Fruit fly (Drosophila melanogaster) whole organism, embryonic: ENCODE results near the gene Gale.

ENCODE experiments used
- ATbp ChIP-seq: fragments of 200-800 bp; sonication (Bioruptor generic); optimal IDR thresholded peaks from 2 replicates; lab custom pipeline; 2017; ENCODE audit warnings: missing biosample characterization, mild to moderate bottlenecking, missing genetic modification characterization, missing genetic modification reagents
- C15 ChIP-seq: fragments of 200-800 bp; sonication (Bioruptor generic); IDR thresholded peaks from 3 replicates; pipeline ENCODE4 v1.3.6; 2022; ENCODE audit warnings: missing biosample characterization, missing genetic modification characterization
- CG11696 ChIP-seq: fragments of 200-800 bp; sonication (Bioruptor generic); IDR thresholded peaks from 2 replicates; pipeline ENCODE4 v1.3.6; 2022; ENCODE audit warnings: missing biosample characterization, missing genetic modification characterization
- CG12744 ChIP-seq: fragments of 200-800 bp; sonication (Bioruptor generic); optimal IDR thresholded peaks from 2 replicates; lab custom pipeline; 2016; ENCODE audit warnings: missing biosample characterization, missing genetic modification characterization
- CG13296 ChIP-seq: fragments of 200-800 bp; sonication (Bioruptor generic); optimal IDR thresholded peaks from 3 replicates; lab custom pipeline; 2018; ENCODE audit warnings: missing biosample characterization, mild to moderate bottlenecking, missing genetic modification characterization
- CG14014 ChIP-seq: fragments of 200-800 bp; sonication (Bioruptor generic); IDR thresholded peaks from 2 replicates; pipeline ENCODE4 v1.3.6; 2022; ENCODE audit warnings: missing biosample characterization, missing genetic modification characterization
- CG14667 ChIP-seq: fragments of 200-800 bp; sonication (Bioruptor generic); IDR thresholded peaks from 2 replicates; pipeline ENCODE4 v1.3.6; 2022; ENCODE audit warnings: missing biosample characterization, missing genetic modification characterization
- CG17568 ChIP-seq: fragments of 200-800 bp; sonication (Bioruptor generic); optimal IDR thresholded peaks from 2 replicates; lab custom pipeline; 2018; ENCODE audit warnings: missing biosample characterization, mild to moderate bottlenecking, missing genetic modification characterization, moderate library complexity
- CG2712 ChIP-seq: fragments of 200-800 bp; optimal IDR thresholded peaks from 3 replicates; lab custom pipeline; 2019; ENCODE audit warnings: missing biosample characterization, mild to moderate bottlenecking, missing genetic modification characterization, moderate library complexity
- CG43689 ChIP-seq: fragments of 200-800 bp; sonication (Bioruptor generic); IDR thresholded peaks from 2 replicates; pipeline ENCODE4 v1.3.6; 2022; ENCODE audit warnings: missing biosample characterization, missing genetic modification characterization
- CG6689 ChIP-seq: fragments of 200-800 bp; sonication (Bioruptor generic); IDR thresholded peaks from 2 replicates; pipeline ENCODE4 v1.3.6; 2022; ENCODE audit warnings: missing biosample characterization, missing genetic modification characterization
- CG7987 ChIP-seq: fragments of 200-800 bp; sonication (Bioruptor generic); optimal IDR thresholded peaks from 2 replicates; lab custom pipeline; 2018; ENCODE audit warnings: missing biosample characterization, mild to moderate bottlenecking, missing genetic modification characterization, moderate library complexity
- CG8359 ChIP-seq: fragments of 200-800 bp; sonication (Bioruptor generic); optimal IDR thresholded peaks from 2 replicates; lab custom pipeline; 2017; ENCODE audit warnings: missing biosample characterization, mild to moderate bottlenecking, missing genetic modification characterization, borderline replicate concordance
- CG9932 ChIP-seq: fragments of 200-800 bp; sonication (Bioruptor generic); IDR thresholded peaks from 2 replicates; pipeline ENCODE4 v1.3.6; 2022; ENCODE audit warnings: missing biosample characterization, missing genetic modification characterization
- CHES-1-like ChIP-seq: fragments of 200-800 bp; sonication (Bioruptor generic); optimal IDR thresholded peaks from 2 replicates; lab custom pipeline; 2016; ENCODE audit warnings: missing biosample characterization, missing genetic modification characterization
- CoRest ChIP-seq: fragments of 200-800 bp; sonication (Bioruptor generic); optimal IDR thresholded peaks from 3 replicates; lab custom pipeline; 2018; ENCODE audit warnings: missing biosample characterization, mild to moderate bottlenecking, missing genetic modification characterization, moderate library complexity
- CrebB ChIP-seq: fragments of 200-800 bp; sonication (Bioruptor generic); optimal IDR thresholded peaks from 3 replicates; lab custom pipeline; 2018; ENCODE audit warnings: missing biosample characterization, mild to moderate bottlenecking, missing genetic modification characterization
- D19B ChIP-seq: fragments of 200-800 bp; sonication (Bioruptor generic); optimal IDR thresholded peaks from 2 replicates; lab custom pipeline; 2017; ENCODE audit warnings: missing biosample characterization, mild to moderate bottlenecking, missing genetic modification characterization
- Doc3 ChIP-seq: fragments of 200-800 bp; sonication (Bioruptor generic); IDR thresholded peaks from 3 replicates; pipeline ENCODE4 v1.3.6; 2022; ENCODE audit warnings: missing biosample characterization, missing genetic modification characterization; ENCODE audit not compliant: partially characterized antibody
- Eip74EF ChIP-seq, 2 experiments: fragments of 200-800 bp in 1 of 2; fragments of >200 bp in 1 of 2; sonication (Bioruptor generic) in 1 of 2; optimal IDR thresholded peaks; 2 replicates each; lab custom pipeline; 2017 to 2019; ENCODE audit warnings: missing biosample characterization in 2 of 2, missing genetic modification characterization in 2 of 2, mild to moderate bottlenecking in 1 of 2, moderate library complexity in 1 of 2
- Gug ChIP-seq: fragments of 200-800 bp; sonication (Bioruptor generic); IDR thresholded peaks from 4 replicates; pipeline ENCODE4 v1.3.6; 2022; ENCODE audit warnings: missing biosample characterization, missing genetic modification characterization
- HLHmδ ChIP-seq: fragments of 200-800 bp; sonication (Bioruptor generic); optimal IDR thresholded peaks from 2 replicates; lab custom pipeline; 2018; ENCODE audit warnings: missing biosample characterization, mild to moderate bottlenecking, missing genetic modification characterization, moderate library complexity
- Med ChIP-seq: fragments of 200-800 bp; sonication (Bioruptor generic); peaks from one replicate; lab custom pipeline; 2016; ENCODE audit warnings: missing biosample characterization, missing genetic modification characterization, mild to moderate bottlenecking, inconsistent platforms, moderate library complexity
- Mes4 ChIP-seq: fragments of 200-800 bp; sonication (Bioruptor generic); optimal IDR thresholded peaks from 2 replicates; lab custom pipeline; 2016; ENCODE audit warnings: missing biosample characterization, missing genetic modification characterization
- NC2α ChIP-seq: fragments of 200-800 bp; sonication (Bioruptor generic); optimal IDR thresholded peaks from 2 replicates; lab custom pipeline; 2016; ENCODE audit warnings: missing biosample characterization, missing genetic modification characterization
- Nf-YB ChIP-seq: fragments of 200-800 bp; sonication (Bioruptor generic); optimal IDR thresholded peaks from 3 replicates; lab custom pipeline; 2019; ENCODE audit warnings: missing biosample characterization, mild to moderate bottlenecking, missing genetic modification characterization, moderate library complexity
- Rfx ChIP-seq: fragments of 200-800 bp; sonication (Bioruptor generic); IDR thresholded peaks from 2 replicates; pipeline ENCODE4 v1.3.6; 2022; ENCODE audit warnings: missing biosample characterization, missing genetic modification characterization
- Sox102F ChIP-seq: fragments of 200-800 bp; sonication (Bioruptor generic); optimal IDR thresholded peaks from 2 replicates; lab custom pipeline; 2018; ENCODE audit warnings: missing biosample characterization, mild to moderate bottlenecking, missing genetic modification characterization, moderate library complexity
- Xbp1 ChIP-seq: fragments of 200-800 bp; sonication (Bioruptor generic); optimal IDR thresholded peaks from 3 replicates; lab custom pipeline; 2016; ENCODE audit warnings: missing biosample characterization, mild to moderate bottlenecking, missing genetic modification characterization
- Xrp1 ChIP-seq: fragments of 200-800 bp; sonication (Bioruptor generic); IDR thresholded peaks from 2 replicates; pipeline ENCODE4 v1.3.6; 2022; ENCODE audit warnings: missing biosample characterization, missing genetic modification characterization
- ara ChIP-seq: fragments of 200-800 bp; sonication (Bioruptor generic); IDR thresholded peaks from 2 replicates; pipeline ENCODE4 v1.3.6; 2022; ENCODE audit warnings: missing biosample characterization, missing genetic modification characterization
- bowl ChIP-seq: fragments of 200-800 bp; sonication (Bioruptor generic); IDR thresholded peaks from 2 replicates; pipeline ENCODE4 v1.3.6; 2022; ENCODE audit warnings: missing biosample characterization, missing genetic modification characterization
- br ChIP-seq: fragments of >200 bp; optimal IDR thresholded peaks from 2 replicates; lab custom pipeline; 2017
- crol ChIP-seq: fragments of 200-800 bp; sonication (Bioruptor generic); IDR thresholded peaks from 2 replicates; pipeline ENCODE4 v1.3.6; 2022; ENCODE audit warnings: missing biosample characterization, missing genetic modification characterization
- dan ChIP-seq: fragments of 200-800 bp; sonication (Bioruptor generic); IDR thresholded peaks from 2 replicates; pipeline ENCODE4 v1.3.6; 2022; ENCODE audit warnings: missing biosample characterization, missing genetic modification characterization
- danr ChIP-seq: fragments of 200-800 bp; sonication (Bioruptor generic); IDR thresholded peaks from 2 replicates; pipeline ENCODE4 v1.3.6; 2022; ENCODE audit warnings: missing biosample characterization, missing genetic modification characterization
- dati ChIP-seq: fragments of 200-800 bp; sonication (Bioruptor generic); IDR thresholded peaks from 2 replicates; pipeline ENCODE4 v1.3.6; 2022; ENCODE audit warnings: missing biosample characterization, missing genetic modification characterization
- ewg ChIP-seq: fragments of 200-800 bp; sonication (Bioruptor generic); optimal IDR thresholded peaks from 3 replicates; lab custom pipeline; 2017; ENCODE audit warnings: mild to moderate bottlenecking, missing biosample characterization, missing genetic modification reagents, missing genetic modification characterization
- gem ChIP-seq: fragments of 200-800 bp; sonication (Bioruptor generic); optimal IDR thresholded peaks from 2 replicates; lab custom pipeline; 2019; ENCODE audit warnings: missing biosample characterization, mild to moderate bottlenecking, missing genetic modification characterization, moderate library complexity
- grau ChIP-seq: fragments of 200-800 bp; optimal IDR thresholded peaks from 3 replicates; lab custom pipeline; 2019; ENCODE audit warnings: missing biosample characterization, mild to moderate bottlenecking, missing genetic modification characterization, moderate library complexity
- lov ChIP-seq, 2 experiments: fragments of 200-800 bp in 1 of 2; fragments of >200 bp in 1 of 2; sonication (Bioruptor generic) in 1 of 2; IDR thresholded peaks in 1 of 2; optimal IDR thresholded peaks in 1 of 2; 2 replicates in 1 of 2; 3 replicates in 1 of 2; pipeline versions ENCODE4 v1.3.6 to Lab custom; 2017 to 2022; ENCODE audit warnings: missing biosample characterization in 1 of 2, missing genetic modification characterization in 1 of 2
- nau ChIP-seq: fragments of 200-800 bp; sonication (Bioruptor generic); optimal IDR thresholded peaks from 3 replicates; lab custom pipeline; 2017; ENCODE audit warnings: missing biosample characterization, mild to moderate bottlenecking, missing genetic modification characterization, missing genetic modification reagents
- onecut ChIP-seq: fragments of 200-800 bp; sonication (Bioruptor generic); IDR thresholded peaks from 2 replicates; pipeline ENCODE4 v1.3.6; 2022; ENCODE audit warnings: missing biosample characterization, missing genetic modification characterization
- pan ChIP-seq, 4 experiments: fragments of >200 bp in 3 of 4; fragments of 200-800 bp in 1 of 4; sonication (Bioruptor generic) in 1 of 4; optimal IDR thresholded peaks in 3 of 4; IDR thresholded peaks in 1 of 4; 2 replicates each; pipeline versions ENCODE4 v1.3.6 to Lab custom; 2017 to 2022; ENCODE audit warnings: missing biosample characterization in 2 of 4, missing genetic modification characterization in 2 of 4, mixed read lengths in 1 of 4
- pho ChIP-seq: fragments of 200-800 bp; sonication (Bioruptor generic); optimal IDR thresholded peaks from 2 replicates; lab custom pipeline; 2016; ENCODE audit warnings: missing biosample characterization, missing genetic modification characterization
- ro ChIP-seq: fragments of 200-800 bp; sonication (Bioruptor generic); IDR thresholded peaks from 2 replicates; pipeline ENCODE4 v1.3.6; 2022; ENCODE audit warnings: missing biosample characterization, missing genetic modification characterization
- row ChIP-seq: fragments of 200-800 bp; sonication (Bioruptor generic); IDR thresholded peaks from 3 replicates; pipeline ENCODE4 v1.3.6; 2022; ENCODE audit warnings: missing biosample characterization, missing genetic modification characterization
- run ChIP-seq: fragments of 200-800 bp; sonication (Bioruptor generic); optimal IDR thresholded peaks from 3 replicates; lab custom pipeline; 2018; ENCODE audit warnings: missing biosample characterization, mild to moderate bottlenecking, missing genetic modification characterization
- slbo ChIP-seq: fragments of 200-800 bp; sonication (Bioruptor generic); IDR thresholded peaks from 2 replicates; pipeline ENCODE4 v1.3.6; 2022; ENCODE audit warnings: missing biosample characterization, missing genetic modification characterization
- slp2 ChIP-seq: fragments of 200-800 bp; sonication (Bioruptor generic); optimal IDR thresholded peaks from 2 replicates; lab custom pipeline; 2016; ENCODE audit warnings: missing biosample characterization, missing genetic modification characterization

Gale gene

DNA sequence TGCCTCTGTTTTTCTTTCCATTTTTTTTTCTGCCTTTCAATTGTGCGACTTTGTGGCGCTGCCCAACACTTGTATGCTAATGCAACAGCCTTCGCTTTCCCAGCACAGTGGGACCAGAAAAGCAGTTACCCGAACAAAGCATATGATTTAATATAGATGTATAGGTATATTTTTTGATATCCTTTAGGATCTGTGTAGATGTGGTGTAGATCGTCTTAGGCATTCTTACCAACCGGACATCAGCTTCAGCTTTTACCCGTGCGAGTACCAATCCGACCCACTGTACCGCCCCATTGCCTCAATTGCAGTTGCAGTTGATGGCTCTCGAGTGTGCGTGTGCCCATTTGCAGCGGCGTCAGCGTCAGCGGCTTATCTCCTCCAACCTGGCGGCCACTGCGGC, 11.9 kb upstream of the Gale start (continued):
- no peak for TF ChIP-seq HLHmδ (GFP tag; lab: Kevin White, UChicago)
- no peak for TF ChIP-seq NC2α
- TF ChIP-seq CG7987 = no peak
- TF ChIP-seq grau (tag; lab: Kevin White, UChicago) = peak; percentile 60
- peak; percentile 35 for TF ChIP-seq CG17568
- peak; percentile 57 for TF ChIP-seq nau (GFP tag; lab: Kevin White, UChicago)
- TF ChIP-seq onecut (GFP tag; lab: Robert Waterston, UW) = peak; percentile 44
- TF ChIP-seq Rfx (GFP tag; lab: Robert Waterston, UW) = peak; percentile 36
- peak; percentile 62; the same call in 3 of the 4 replicates for TF ChIP-seq Gug (GFP tag; lab: Robert Waterston, UW)
- TF ChIP-seq Nf-YB (GFP tag; lab: Kevin White, UChicago) = peak; percentile 37
- no peak for TF ChIP-seq pan (optimal IDR thresholded peaks at IDR 0.05; lab: Kevin White, UChicago)
- TF ChIP-seq pan (GFP tag; optimal IDR thresholded peaks at IDR 0.05 in 1 of 2, IDR thresholded peaks at IDR 0.05 in 1 of 2) = peak in 1 of 2 experiments; percentile 67
- 0 out of 2 replicates have a peak, but pooled peaks have one; percentile 43 for TF ChIP-seq CG11696 (GFP tag; lab: Robert Waterston, UW)
- no peak for TF ChIP-seq pho (GFP tag; lab: Kevin White, UChicago)
- no peak for TF ChIP-seq dati (GFP tag; lab: Robert Waterston, UW)
- peak; percentile 88 for TF ChIP-seq Xrp1
- peak; percentile 80 for TF ChIP-seq ATbp (GFP tag; lab: Kevin White, UChicago)
- no peak for TF ChIP-seq CG9932 (GFP tag; lab: Robert Waterston, UW)
- TF ChIP-seq gem (tag; lab: Kevin White, UChicago) = peak; percentile 82
- no peak for TF ChIP-seq lov (optimal IDR thresholded peaks at IDR 0.05; lab: Kevin White, UChicago)
- 0 out of 3 replicates have a peak, but pooled peaks have one; percentile 69 for TF ChIP-seq lov (GFP tag; IDR thresholded peaks at IDR 0.05; lab: Robert Waterston, UW)
- TF ChIP-seq bowl (GFP tag; lab: Robert Waterston, UW) = no peak
- peak; percentile 21; the same call in 1 of the 2 replicates for TF ChIP-seq ro (GFP tag; lab: Robert Waterston, UW)
- peak; percentile 50 for TF ChIP-seq Mes4 (GFP tag; lab: Kevin White, UChicago)
- peak; percentile 80 for TF ChIP-seq CG2712 (tag; lab: Kevin White, UChicago)
- no peak for TF ChIP-seq danr (GFP tag; lab: Robert Waterston, UW)
- TF ChIP-seq CG14014 (GFP tag; lab: Robert Waterston, UW) = peak; percentile 32; the same call in 1 of the 2 replicates
- TF ChIP-seq ara (GFP tag; lab: Robert Waterston, UW) = peak; percentile 77
- no peak for TF ChIP-seq Doc3
- peak; percentile 54 for TF ChIP-seq slbo (GFP tag; lab: Robert Waterston, UW)
- no peak for TF ChIP-seq D19B (GFP tag; lab: Kevin White, UChicago)
- TF ChIP-seq Xbp1 = peak; percentile 78
- peak; percentile 89 for TF ChIP-seq Med (GFP tag; lab: Kevin White, UChicago)
- no peak for TF ChIP-seq br
- TF ChIP-seq CG8359 = peak; percentile 32
- TF ChIP-seq CG14667 = peak; percentile 69
- TF ChIP-seq Sox102F (GFP tag; lab: Kevin White, UChicago) = peak; percentile 85
- TF ChIP-seq CG13296 (GFP tag; lab: Kevin White, UChicago) = no peak
- peak; percentile 71 for TF ChIP-seq row
- peak; percentile 45 for TF ChIP-seq dan (GFP tag; lab: Robert Waterston, UW)
- no peak for TF ChIP-seq CG43689
- no peak for TF ChIP-seq CHES-1-like (GFP tag; lab: Kevin White, UChicago)
- TF ChIP-seq ewg (GFP tag; lab: Kevin White, UChicago) = peak; percentile 57
- TF ChIP-seq CG6689 (GFP tag; lab: Robert Waterston, UW) = peak; percentile 72
- TF ChIP-seq CG12744 (GFP tag; lab: Kevin White, UChicago) = no peak
- peak; percentile 2 for TF ChIP-seq slp2 (GFP tag; lab: Kevin White, UChicago)
- peak; percentile 9 for TF ChIP-seq run (tag; lab: Kevin White, UChicago)
- peak; percentile 51 for TF ChIP-seq CoRest (tag; lab: Kevin White, UChicago)
- TF ChIP-seq crol (GFP tag; lab: Robert Waterston, UW) = no peak
- no peak for TF ChIP-seq C15 (GFP tag; lab: Robert Waterston, UW)
- TF ChIP-seq CrebB (tag; lab: Kevin White, UChicago) = no peak
- TF ChIP-seq Eip74EF (GFP tag; optimal IDR thresholded peaks at IDR 0.05; lab: Kevin White, UChicago) = no peak
